Worm (Caenorhabditis elegans) whole organism, L4 larva: Measurements from ENCODE around the gene zfp-1.

ENCODE experiments used
- lin-38 ChIP-seq: fragments of 200-800 bp; sonication (Bioruptor generic); IDR thresholded peaks from 2 replicates; pipeline ENCODE4 v1.3.6; 2022; ENCODE audit warnings: missing genetic modification reagents, missing genetic modification characterization, missing compliant biosample characterization

The zfp-1 gene

DNA sequence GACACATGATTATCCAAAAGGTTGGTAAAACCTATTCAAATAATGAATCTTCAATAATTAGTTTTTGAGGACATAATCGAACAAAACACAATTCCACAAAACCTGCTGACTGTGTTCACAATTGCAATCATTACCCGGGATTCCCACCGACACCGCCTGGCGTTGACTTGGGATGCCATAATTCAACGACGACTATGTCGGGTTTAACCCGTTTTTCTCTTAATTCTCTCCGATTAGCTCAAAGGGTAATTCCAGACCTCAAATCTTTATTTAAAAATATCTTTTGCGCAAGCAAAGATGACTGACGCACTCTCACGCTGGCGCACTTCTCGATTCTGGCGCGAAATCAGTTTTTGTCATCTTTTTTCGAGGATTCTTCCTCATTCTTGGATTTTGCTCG, 61.1 kb downstream of the zfp-1 start:
- TF ChIP-seq lin-38: peak; percentile 37
